Worm (Caenorhabditis elegans) whole organism, L1 larva: Measurements from ENCODE around the gene sir-2.3.

ENCODE experiments used
- C04F5.9 ChIP-seq: sonication (generic microtip); optimal IDR thresholded peaks from 2 replicates; lab custom pipeline; 2016; ENCODE audit warnings: missing genetic modification characterization, missing compliant biosample characterization
- F16B12.6 ChIP-seq: fragments of 150-350 bp; optimal IDR thresholded peaks from 2 replicates; lab custom pipeline; 2014; ENCODE audit warnings: missing biosample characterization, missing genetic modification characterization
- Y116A8C.19 ChIP-seq: sonication (generic microtip); optimal IDR thresholded peaks from 2 replicates; lab custom pipeline; 2016; ENCODE audit warnings: missing compliant biosample characterization, missing genetic modification characterization, borderline replicate concordance
- aha-1 ChIP-seq: fragments of 150-350 bp; optimal IDR thresholded peaks from 2 replicates; lab custom pipeline; 2014; ENCODE audit warnings: missing biosample characterization, missing genetic modification characterization
- alr-1 ChIP-seq: fragments of 200-800 bp; sonication (Bioruptor generic); optimal IDR thresholded peaks from 2 replicates; lab custom pipeline; 2018; ENCODE audit warnings: borderline replicate concordance, mild to moderate bottlenecking, missing genetic modification characterization, missing compliant biosample characterization
- aly-2 ChIP-seq: fragments of 150-350 bp; optimal IDR thresholded peaks from 2 replicates; lab custom pipeline; 2014; ENCODE audit warnings: missing biosample characterization, missing genetic modification characterization
- ama-1 ChIP-seq: fragments of 150-350 bp; optimal IDR thresholded peaks from 2 replicates; lab custom pipeline; 2014
- blmp-1 ChIP-seq: fragments of 150-350 bp; optimal IDR thresholded peaks from 2 replicates; lab custom pipeline; 2014; ENCODE audit warnings: missing biosample characterization, missing genetic modification characterization
- ceh-63 ChIP-seq: fragments of 200-800 bp; sonication (Bioruptor generic); optimal IDR thresholded peaks from 2 replicates; lab custom pipeline; 2018; ENCODE audit warnings: mild to moderate bottlenecking, missing genetic modification characterization, missing compliant biosample characterization
- ces-1 ChIP-seq: fragments of 150-350 bp; optimal IDR thresholded peaks from 2 replicates; lab custom pipeline; 2014; ENCODE audit warnings: missing biosample characterization, missing genetic modification reagents, missing genetic modification characterization
- dpl-1 ChIP-seq, 3 experiments: fragments of 150-350 bp in 2 of 3; sonication (generic microtip) in 1 of 3; optimal IDR thresholded peaks; 2 replicates each; lab custom pipeline; 2014 to 2017; ENCODE audit warnings: missing biosample characterization in 3 of 3, missing genetic modification characterization in 3 of 3, missing genetic modification reagents in 3 of 3
- efl-1 ChIP-seq, 4 experiments: fragments of 150-350 bp; optimal IDR thresholded peaks in 3 of 4; peaks in 1 of 4; 1 replicate in 1 of 4; 2 replicates in 3 of 4; lab custom pipeline; 2014; ENCODE audit warnings: missing biosample characterization in 2 of 4, missing genetic modification characterization in 2 of 4, missing genetic modification reagents in 2 of 4
- efl-3 ChIP-seq: fragments of 200-800 bp; sonication (Bioruptor generic); optimal IDR thresholded peaks from 2 replicates; lab custom pipeline; 2018; ENCODE audit warnings: mild to moderate bottlenecking, missing genetic modification characterization, missing compliant biosample characterization
- egl-13 ChIP-seq: sonication (generic microtip); optimal IDR thresholded peaks from 2 replicates; lab custom pipeline; 2016; ENCODE audit warnings: missing genotype, missing genetic modification reagents, missing genetic modification characterization, missing compliant biosample characterization
- elt-2 ChIP-seq: sonication (generic microtip); optimal IDR thresholded peaks from 2 replicates; lab custom pipeline; 2016; ENCODE audit warnings: missing genetic modification characterization, mild to moderate bottlenecking, inconsistent platforms, missing compliant biosample characterization, missing genetic modification reagents
- elt-3 ChIP-seq, 6 experiments: fragments of 150-350 bp in 1 of 6; sonication (generic microtip); optimal IDR thresholded peaks; 2 replicates each; lab custom pipeline; 2017 to 2018; ENCODE audit warnings: missing biosample characterization in 6 of 6, missing genetic modification characterization in 6 of 6, inconsistent platforms in 1 of 6
- fkh-10 ChIP-seq: sonication (generic microtip); optimal IDR thresholded peaks from 2 replicates; lab custom pipeline; 2017; ENCODE audit warnings: missing biosample characterization, missing genetic modification reagents, missing genetic modification characterization
- hlh-17 ChIP-seq: fragments of 200-800 bp; sonication (Bioruptor generic); optimal IDR thresholded peaks from 2 replicates; lab custom pipeline; 2018; ENCODE audit warnings: missing genetic modification characterization, mild to moderate bottlenecking, missing compliant biosample characterization, moderate library complexity, borderline replicate concordance
- hpl-2 ChIP-seq: fragments of 150-350 bp; optimal IDR thresholded peaks from 2 replicates; lab custom pipeline; 2014; ENCODE audit warnings: missing biosample characterization, missing genetic modification reagents, missing genetic modification characterization
- irx-1 ChIP-seq: sonication (generic microtip); optimal IDR thresholded peaks from 2 replicates; lab custom pipeline; 2016; ENCODE audit warnings: missing genetic modification characterization, missing compliant biosample characterization
- isw-1 ChIP-seq: fragments of 200-800 bp; sonication (Bioruptor generic); IDR thresholded peaks from 2 replicates; pipeline ENCODE4 v1.3.6; 2022; ENCODE audit warnings: missing genetic modification characterization, missing compliant biosample characterization
- lin-13 ChIP-seq: fragments of 150-350 bp; optimal IDR thresholded peaks from 2 replicates; lab custom pipeline; 2014; ENCODE audit warnings: missing biosample characterization, missing genetic modification reagents, missing genetic modification characterization
- lin-15B ChIP-seq: fragments of 150-350 bp; sonication (generic microtip); optimal IDR thresholded peaks from 3 replicates; lab custom pipeline; 2014; ENCODE audit warnings: missing biosample characterization, missing genetic modification characterization
- lin-35 ChIP-seq, 2 experiments: fragments of 150-350 bp; optimal IDR thresholded peaks; 2 replicates each; lab custom pipeline; 2014; ENCODE audit warnings: missing biosample characterization in 2 of 2, missing genetic modification characterization in 2 of 2, missing genetic modification reagents in 2 of 2
- lin-39 ChIP-seq: fragments of 150-350 bp; optimal IDR thresholded peaks from 2 replicates; lab custom pipeline; 2014; ENCODE audit warnings: missing biosample characterization, missing genetic modification reagents, missing genetic modification characterization
- lir-3 ChIP-seq: sonication (generic microtip); optimal IDR thresholded peaks from 2 replicates; lab custom pipeline; 2016; ENCODE audit warnings: mild to moderate bottlenecking, missing genetic modification characterization, moderate library complexity, missing compliant biosample characterization; ENCODE audit not compliant: poor library complexity
- mab-9 ChIP-seq: fragments of 200-800 bp; sonication (Bioruptor generic); IDR thresholded peaks from 2 replicates; pipeline ENCODE4 v1.3.6; 2022; ENCODE audit warnings: missing genetic modification reagents, missing genetic modification characterization, missing compliant biosample characterization
- mdl-1 ChIP-seq, 2 experiments: fragments of 150-350 bp; optimal IDR thresholded peaks; 2 replicates each; lab custom pipeline; 2014 to 2017; ENCODE audit warnings: missing biosample characterization in 2 of 2, missing genetic modification characterization in 2 of 2, inconsistent platforms in 1 of 2
- nhr-11 ChIP-seq: fragments of 150-350 bp; optimal IDR thresholded peaks from 2 replicates; lab custom pipeline; 2014; ENCODE audit warnings: missing biosample characterization, missing genetic modification characterization
- nhr-12 ChIP-seq: sonication (generic microtip); optimal IDR thresholded peaks from 2 replicates; lab custom pipeline; 2017; ENCODE audit warnings: missing biosample characterization, missing genetic modification characterization
- nhr-19 ChIP-seq: fragments of 200-800 bp; sonication (Bioruptor generic); conservative IDR thresholded peaks from 2 replicates; pipeline ENCODE4 v1.3.6; 2022; ENCODE audit warnings: missing genetic modification characterization, missing compliant biosample characterization
- nhr-20 ChIP-seq: sonication (generic microtip); optimal IDR thresholded peaks from 2 replicates; lab custom pipeline; 2016; ENCODE audit warnings: mild to moderate bottlenecking, missing genetic modification characterization, missing compliant biosample characterization
- nhr-237 ChIP-seq: fragments of 150-350 bp; optimal IDR thresholded peaks from 2 replicates; lab custom pipeline; 2014; ENCODE audit warnings: missing biosample characterization, missing genetic modification characterization
- nhr-47 ChIP-seq: sonication (generic microtip); optimal IDR thresholded peaks from 2 replicates; lab custom pipeline; 2016; ENCODE audit warnings: mild to moderate bottlenecking, missing genetic modification characterization, moderate library complexity, missing compliant biosample characterization
- nhr-71 ChIP-seq: sonication (generic microtip); optimal IDR thresholded peaks from 2 replicates; lab custom pipeline; 2016; ENCODE audit warnings: mild to moderate bottlenecking, missing genetic modification characterization, moderate library complexity, missing compliant biosample characterization
- nhr-76 ChIP-seq: sonication (generic microtip); optimal IDR thresholded peaks from 2 replicates; lab custom pipeline; 2017; ENCODE audit warnings: missing biosample characterization, missing genetic modification characterization
- pax-3 ChIP-seq: fragments of 200-800 bp; sonication (Bioruptor generic); optimal IDR thresholded peaks from 2 replicates; lab custom pipeline; 2018; ENCODE audit warnings: mild to moderate bottlenecking, missing genetic modification characterization, moderate library complexity, missing compliant biosample characterization
- rnt-1 ChIP-seq: sonication (generic microtip); optimal IDR thresholded peaks from 2 replicates; lab custom pipeline; 2016; ENCODE audit warnings: mild to moderate bottlenecking, missing genetic modification characterization, moderate library complexity, missing compliant biosample characterization
- snpc-4 ChIP-seq: fragments of 150-350 bp; optimal IDR thresholded peaks from 2 replicates; lab custom pipeline; 2014; ENCODE audit warnings: missing biosample characterization, missing genetic modification characterization
- sox-4 ChIP-seq: sonication (generic microtip); optimal IDR thresholded peaks from 2 replicates; lab custom pipeline; 2016; ENCODE audit warnings: missing genetic modification characterization, missing compliant biosample characterization
- sptf-1 ChIP-seq: fragments of 150-350 bp; optimal IDR thresholded peaks from 2 replicates; lab custom pipeline; 2014; ENCODE audit warnings: missing biosample characterization, missing genetic modification characterization
- swsn-7 ChIP-seq: sonication (generic microtip); optimal IDR thresholded peaks from 2 replicates; lab custom pipeline; 2016; ENCODE audit warnings: missing genetic modification characterization, missing compliant biosample characterization
- tlp-1 ChIP-seq: fragments of 150-350 bp; optimal IDR thresholded peaks from 2 replicates; lab custom pipeline; 2014; ENCODE audit warnings: missing biosample characterization, missing genetic modification characterization
- unc-130 ChIP-seq: fragments of 150-350 bp; optimal IDR thresholded peaks from 2 replicates; lab custom pipeline; 2017; ENCODE audit warnings: missing biosample characterization, missing genetic modification characterization, inconsistent platforms
- vab-15 ChIP-seq: sonication (generic microtip); optimal IDR thresholded peaks from 2 replicates; lab custom pipeline; 2017; ENCODE audit warnings: missing genotype, mild to moderate bottlenecking, missing genetic modification characterization, missing compliant biosample characterization
- zag-1 ChIP-seq: fragments of 150-350 bp; optimal IDR thresholded peaks from 2 replicates; lab custom pipeline; 2014; ENCODE audit warnings: missing biosample characterization, missing genetic modification characterization

The sir-2.3 gene

DNA sequence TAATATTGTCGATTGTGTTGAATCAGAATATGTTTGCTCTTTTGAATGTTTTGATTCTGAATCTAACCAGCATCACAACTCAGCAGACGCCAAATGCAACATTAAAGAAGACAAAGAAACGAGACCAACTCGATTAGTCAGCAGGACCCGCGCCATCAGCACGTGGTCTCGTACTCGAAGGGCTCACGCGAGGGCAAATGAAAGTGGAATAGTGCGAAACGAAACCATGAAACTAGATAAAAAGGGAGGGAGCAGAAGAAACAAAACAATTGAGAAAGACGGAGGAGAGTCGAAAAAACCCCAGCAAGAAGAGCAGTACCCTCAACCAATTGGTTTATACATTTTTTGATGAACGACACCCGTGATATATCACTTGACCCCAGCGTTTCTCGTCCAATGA, 5.5 kb downstream of the sir-2.3 start (continued):
- TF ChIP-seq nhr-47 (tag; lab: Kevin White, UChicago) = peak; percentile 5
- no peak for TF ChIP-seq lin-13
- TF ChIP-seq dpl-1 (GFP tag; optimal IDR thresholded peaks at IDR 0.05; lab: Kevin White, UChicago) = no peak
- peak; percentile 50 for TF ChIP-seq nhr-20 (tag; lab: Kevin White, UChicago)
- TF ChIP-seq egl-13 (tag; lab: Kevin White, UChicago) = no peak
- TF ChIP-seq aly-2 (tag; lab: Kevin White, UChicago) = no peak

- TF ChIP-seq blmp-1 (tag; lab: Kevin White, UChicago) (no peak), nhr-12 (tag; lab: Kevin White, UChicago) (no peak), nhr-76 (no peak), F16B12.6 (no peak), C04F5.9 (no peak)
Measured at ce11 chrX:13337728-13338127, 6.2 kb downstream of the sir-2.3 start, which contains the start of gene ptr-24. TSS of gene ptr-24 (plus strand) at chrX:13338028.

ce11 chrX:13339029-13339626, 7.6 kb downstream of the sir-2.3 start:
- TF ChIP-seq F16B12.6 (no peak), sox-4 (tag; lab: Kevin White, UChicago) (no peak), lin-35 (GFP tag; optimal IDR thresholded peaks at IDR 0.05; lab: Kevin White, UChicago) (no peak), nhr-237 (no peak), efl-1 (optimal IDR thresholded peaks at IDR 0.05; lab: Kevin White, UChicago) (no peak), efl-1 (GFP tag; optimal IDR thresholded peaks at IDR 0.05 in 1 of 2; lab: Kevin White, UChicago) (peak in 1 of 2 experiments; percentile 21), elt-2 (tag; lab: Kevin White, UChicago) (peak; percentile 66), nhr-71 (tag; lab: Kevin White, UChicago) (peak; percentile 5), irx-1 (tag; lab: Kevin White, UChicago) (no peak)

ce11 chrX:13340970-13341369, 9.5 kb downstream of the sir-2.3 start:
- TF ChIP-seq snpc-4 (tag; lab: Kevin White, UChicago) (no peak), fkh-10 (no peak), aly-2 (tag; lab: Kevin White, UChicago) (no peak), zag-1 (no peak), nhr-11 (tag; lab: Kevin White, UChicago) (no peak), ces-1 (GFP tag; lab: Kevin White, UChicago) (no peak), Y116A8C.19 (tag; lab: Kevin White, UChicago) (no peak), unc-130 (tag; lab: Kevin White, UChicago) (peak; percentile 19), nhr-20 (tag; lab: Kevin White, UChicago) (peak; percentile 49), ceh-63 (GFP tag; lab: Kevin White, UChicago) (no peak), isw-1 (GFP tag; lab: Robert Waterston, UW) (no peak), elt-3 (tag; optimal IDR thresholded peaks at IDR 0.05; lab: Kevin White, UChicago) (no peak), efl-3 (no peak), lin-39 (tag; lab: Kevin White, UChicago) (peak; percentile 25), mab-9 (GFP tag; lab: Robert Waterston, UW) (no peak), lir-3 (tag; lab: Kevin White, UChicago) (no peak), alr-1 (tag; lab: Kevin White, UChicago) (no peak), lin-15B (tag; lab: Kevin White, UChicago) (no peak), rnt-1 (tag; lab: Kevin White, UChicago) (peak; percentile 81), tlp-1 (tag; lab: Kevin White, UChicago) (no peak), vab-15 (tag; lab: Kevin White, UChicago) (no peak), pax-3 (tag; lab: Kevin White, UChicago) (no peak), nhr-19 (peak; percentile 68), swsn-7 (tag; lab: Kevin White, UChicago) (no peak), mdl-1 (tag; optimal IDR thresholded peaks at IDR 0.05; lab: Kevin White, UChicago) (peak in 1 of 2 experiments; percentile 25), ama-1 (lab: Kevin White, UChicago) (no peak), lin-13 (no peak), F16B12.6 (no peak), hlh-17 (GFP tag; lab: Kevin White, UChicago) (no peak), hpl-2 (GFP tag; lab: Kevin White, UChicago) (no peak), nhr-76 (no peak), aha-1 (tag; lab: Kevin White, UChicago) (no peak), sptf-1 (tag; lab: Kevin White, UChicago) (no peak)
